Worm (Caenorhabditis elegans) whole organism, L2 larva: ENCODE measurements around the gene R07H5.16.

Source experiments
- crh-2 ChIP-seq: sonication (generic microtip); optimal IDR thresholded peaks from 2 replicates; lab custom pipeline; 2017; ENCODE audit warnings: missing biosample characterization, missing genetic modification characterization
- peb-1 ChIP-seq: fragments of 150-350 bp; optimal IDR thresholded peaks from 2 replicates; lab custom pipeline; 2014; ENCODE audit warnings: missing biosample characterization, missing genetic modification characterization

DNA sequence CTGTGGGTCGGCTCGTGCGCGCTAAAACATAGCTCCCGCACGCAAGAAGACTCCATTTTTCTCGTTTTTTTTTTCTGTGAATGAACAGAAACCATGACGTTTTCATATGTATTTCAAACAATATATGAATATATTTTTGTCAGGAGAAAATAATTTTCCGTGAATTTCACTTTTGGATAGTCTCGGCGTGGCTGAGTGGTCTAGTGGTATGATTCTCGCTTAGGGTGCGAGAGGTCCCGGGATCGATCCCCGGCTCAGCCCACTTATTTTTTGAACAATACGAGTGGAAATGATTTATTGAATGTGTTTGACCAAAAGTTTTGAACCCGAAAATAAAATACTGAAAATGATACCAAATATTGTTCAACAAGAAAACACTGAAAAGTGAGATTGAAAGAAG is 32.2 kb downstream of the R07H5.16 start:
- TF ChIP-seq peb-1 (tag; lab: Kevin White, UChicago), result no peak
- TF ChIP-seq crh-2 (tag; lab: Kevin White, UChicago), result no peak
